Worm (Caenorhabditis elegans) whole organism, young adult: ENCODE data around the gene F08F8.9.

Experiments used
- T26A5.8 ChIP-seq: sonication (generic microtip); optimal IDR thresholded peaks from 2 replicates; lab custom pipeline; 2016; ENCODE audit warnings: missing genetic modification characterization, missing compliant biosample characterization
- ama-1 ChIP-seq, 3 experiments: fragments of 150-350 bp in 1 of 3; sonication (generic microtip) in 2 of 3; optimal IDR thresholded peaks; 2 replicates each; lab custom pipeline; 2014 to 2018; ENCODE audit warnings: missing biosample characterization in 2 of 3, missing genetic modification characterization in 2 of 3, missing genetic modification reagents in 2 of 3
- atf-7 ChIP-seq: sonication (generic microtip); optimal IDR thresholded peaks from 2 replicates; lab custom pipeline; 2017; ENCODE audit warnings: mild to moderate bottlenecking, missing genetic modification characterization, missing compliant biosample characterization
- ceh-100 ChIP-seq: fragments of 200-800 bp; sonication (Bioruptor generic); IDR thresholded peaks from 2 replicates; pipeline ENCODE4 v1.3.6; 2022; ENCODE audit warnings: missing genetic modification reagents, missing genetic modification characterization, missing compliant biosample characterization
- dox-1 ChIP-seq: fragments of 200-800 bp; sonication (Bioruptor generic); IDR thresholded peaks from 2 replicates; pipeline ENCODE4 v1.3.6; 2022; ENCODE audit warnings: missing genetic modification reagents, missing genetic modification characterization, missing compliant biosample characterization
- efl-1 ChIP-seq: fragments of 150-350 bp; optimal IDR thresholded peaks from 2 replicates; lab custom pipeline; 2014; ENCODE audit warnings: missing biosample characterization, missing genetic modification reagents, missing genetic modification characterization
- him-1 ChIP-seq: sonication (generic microtip); optimal IDR thresholded peaks from 2 replicates; lab custom pipeline; 2016; ENCODE audit warnings: missing genotype, missing genetic modification reagents, missing genetic modification characterization, missing compliant biosample characterization
- mxl-1 ChIP-seq: sonication (generic microtip); optimal IDR thresholded peaks from 2 replicates; lab custom pipeline; 2016; ENCODE audit warnings: missing genetic modification characterization, missing compliant biosample characterization
- nhr-90 ChIP-seq: sonication (generic microtip); optimal IDR thresholded peaks from 2 replicates; lab custom pipeline; 2016; ENCODE audit warnings: missing genotype, mild to moderate bottlenecking, missing genetic modification characterization, missing compliant biosample characterization
- snpc-4 ChIP-seq, 5 experiments: fragments of 150-350 bp in 1 of 5; sonication (generic microtip) in 4 of 5; optimal IDR thresholded peaks; 2 replicates each; lab custom pipeline; 2014 to 2018; ENCODE audit warnings: missing genetic modification characterization in 5 of 5, missing biosample characterization in 3 of 5, antibody characterized with exemption in 2 of 5, mild to moderate bottlenecking in 2 of 5, missing compliant biosample characterization in 2 of 5, missing genotype in 2 of 5, moderate library complexity in 2 of 5, missing genetic modification reagents in 1 of 5

DNA sequence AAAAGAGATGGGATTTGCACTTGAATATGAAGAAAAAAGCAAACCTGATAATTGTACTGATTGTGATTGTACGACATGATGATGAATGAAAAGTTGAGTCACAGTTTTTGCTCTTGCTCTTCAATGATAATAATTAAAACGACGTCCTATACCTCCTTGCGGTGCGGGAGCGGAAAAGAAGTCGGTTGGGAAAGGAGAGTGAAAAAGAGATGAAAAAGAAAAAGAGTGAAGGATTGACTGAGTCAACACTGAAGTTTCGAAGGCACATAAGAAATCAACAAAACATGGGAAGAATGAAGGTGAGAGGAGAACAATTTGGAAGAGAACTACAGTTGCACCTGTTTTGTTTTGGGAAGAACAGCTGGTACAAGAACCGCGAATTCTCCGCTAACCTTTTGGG, 34.4 kb downstream of the F08F8.9 start, which contains the start of gene F56C9.8:
- TF ChIP-seq snpc-4 (GFP tag; optimal IDR thresholded peaks at IDR 0.05; lab: Kevin White, UChicago) (no peak), snpc-4 (tag; optimal IDR thresholded peaks at IDR 0.05; lab: Kevin White, UChicago) (no peak), T26A5.8 (no peak), dox-1 (GFP tag; lab: Robert Waterston, UW) (no peak), him-1 (tag; lab: Kevin White, UChicago) (no peak), ceh-100 (GFP tag; lab: Robert Waterston, UW) (no peak), nhr-90 (tag; lab: Kevin White, UChicago) (no peak), ama-1 (optimal IDR thresholded peaks at IDR 0.05; lab: Kevin White, UChicago) (no peak), ama-1 (GFP tag; optimal IDR thresholded peaks at IDR 0.05; lab: Kevin White, UChicago) (no peak), efl-1 (no peak), mxl-1 (tag; lab: Kevin White, UChicago) (no peak), atf-7 (tag; lab: Kevin White, UChicago) (no peak)
